Worm (Caenorhabditis elegans): Measurements from ENCODE around the gene tex-2.
A peak's percentile ranks its signal among the peaks of the same experiment; 100 is the strongest.

- TF ChIP-seq nhr-23 (tag; optimal IDR thresholded peaks at IDR 0.05): no peak
- TF ChIP-seq snpc-4 (tag; optimal IDR thresholded peaks at IDR 0.05): no peak
- no peak for TF ChIP-seq nhr-237 (tag; optimal IDR thresholded peaks at IDR 0.05)
- no peak for TF ChIP-seq unc-39 (tag; optimal IDR thresholded peaks at IDR 0.05)
- peak; percentile 94 for TF ChIP-seq pha-4 (tag; optimal IDR thresholded peaks at IDR 0.05)
- no peak for TF ChIP-seq nhr-12 (tag; optimal IDR thresholded peaks at IDR 0.05)
Measured at ce11 chrII:5911939-5912523, 38.6 kb upstream of the tex-2 start.

Data from whole organism, L3 larva.